Fruit fly (Drosophila melanogaster): ENCODE measurements around the gene Myo61F.

The Myo61F gene

dm6 chr3L:1368201-1368617 is 49.9 kb downstream of the Myo61F start (continued):
- TF ChIP-seq phol (tag; optimal IDR thresholded peaks at IDR 0.05): peak; percentile 72
- TF ChIP-seq ato (GFP tag; IDR thresholded peaks at IDR 0.05; ENCODE audit: partially characterized antibody): no peak
- TF ChIP-seq her (GFP tag; optimal IDR thresholded peaks at IDR 0.05): peak; percentile 47
- TF ChIP-seq CG7556 (GFP tag; optimal IDR thresholded peaks at IDR 0.05): peak; percentile 78
- peak; percentile 36 for TF ChIP-seq vfl (GFP tag; optimal IDR thresholded peaks at IDR 0.05)
- TF ChIP-seq CG14441 (GFP tag; IDR thresholded peaks at IDR 0.05): peak; percentile 88
- TF ChIP-seq Asciz (GFP tag; optimal IDR thresholded peaks at IDR 0.05): peak; percentile 33
- TF ChIP-seq H15 (GFP tag; IDR thresholded peaks at IDR 0.05): peak; percentile 83
- TF ChIP-seq ATbp (GFP tag; optimal IDR thresholded peaks at IDR 0.05): peak; percentile 60
- TF ChIP-seq Dp (GFP tag; optimal IDR thresholded peaks at IDR 0.05): no peak
- peak; percentile 58 for TF ChIP-seq CG17385 (GFP tag; optimal IDR thresholded peaks at IDR 0.05)
- TF ChIP-seq onecut (GFP tag; IDR thresholded peaks at IDR 0.05): peak; percentile 84
- peak; percentile 65 for TF ChIP-seq NFAT (GFP tag; IDR thresholded peaks at IDR 0.05)
- peak; percentile 72 for TF ChIP-seq Usf (GFP tag; optimal IDR thresholded peaks at IDR 0.05)
- peak; percentile 91 for TF ChIP-seq CG13624 (GFP tag; optimal IDR thresholded peaks at IDR 0.05)
- no peak for TF ChIP-seq tna (GFP tag; IDR thresholded peaks at IDR 0.05; ENCODE audit: partially characterized antibody)
- peak; percentile 24; the same call in 1 of the 2 replicates for TF ChIP-seq aop (GFP tag; IDR thresholded peaks at IDR 0.05)
- no peak for TF ChIP-seq CG15073 (GFP tag; optimal IDR thresholded peaks at IDR 0.05)
- no peak for TF ChIP-seq usp (GFP tag; optimal IDR thresholded peaks at IDR 0.05)
- TF ChIP-seq pzg (GFP tag; optimal IDR thresholded peaks at IDR 0.05): no peak
- peak; percentile 79 for TF ChIP-seq tgo (GFP tag; IDR thresholded peaks at IDR 0.05)
- TF ChIP-seq mld (GFP tag; IDR thresholded peaks at IDR 0.05; ENCODE audit: partially characterized antibody): no peak
- TF ChIP-seq Sox102F (GFP tag; optimal IDR thresholded peaks at IDR 0.05): peak; percentile 73
- peak; percentile 33 for TF ChIP-seq CG18764 (GFP tag; optimal IDR thresholded peaks at IDR 0.05)
- peak; percentile 66 for TF ChIP-seq da (GFP tag; optimal IDR thresholded peaks at IDR 0.05)
- peak; percentile 76 for TF ChIP-seq ind (GFP tag; optimal IDR thresholded peaks at IDR 0.05)
- no peak for TF ChIP-seq hb (GFP tag; IDR thresholded peaks at IDR 0.05; ENCODE audit: partially characterized antibody)
- peak; percentile 48 for TF ChIP-seq CG2875 (GFP tag; optimal IDR thresholded peaks at IDR 0.05)
- TF ChIP-seq bsh (GFP tag; optimal IDR thresholded peaks at IDR 0.05): peak in 1 of 2 experiments; percentile 78
- peak; percentile 51 for TF ChIP-seq CG10147 (GFP tag; optimal IDR thresholded peaks at IDR 0.05)
- peak; percentile 78 for TF ChIP-seq CG30431 (GFP tag; optimal IDR thresholded peaks at IDR 0.05)
- peak; percentile 20 for TF ChIP-seq CG7928 (GFP tag; optimal IDR thresholded peaks at IDR 0.05)
- TF ChIP-seq cas (GFP tag; IDR thresholded peaks at IDR 0.05): 0 out of 2 replicates have a peak, but pooled peaks have one; percentile 10
- TF ChIP-seq CG32532 (GFP tag; IDR thresholded peaks at IDR 0.05): peak; percentile 90
- TF ChIP-seq CG11456 (GFP tag; IDR thresholded peaks at IDR 0.05): peak; percentile 86
- TF ChIP-seq CG17359 (tag; optimal IDR thresholded peaks at IDR 0.05): peak; percentile 64
- TF ChIP-seq CG2116 (GFP tag; optimal IDR thresholded peaks at IDR 0.05): peak; percentile 17
- TF ChIP-seq gro (GFP tag; optimal IDR thresholded peaks at IDR 0.05): peak; percentile 35
- TF ChIP-seq fd3F (GFP tag; optimal IDR thresholded peaks at IDR 0.05): peak; percentile 62
- TF ChIP-seq CG1233 (GFP tag; optimal IDR thresholded peaks at IDR 0.05): peak; percentile 81
- TF ChIP-seq maf-S (GFP tag; optimal IDR thresholded peaks at IDR 0.05): peak; percentile 75
- TF ChIP-seq CG2199 (GFP tag; IDR thresholded peaks at IDR 0.05): peak; percentile 70; the same call in 2 of the 3 replicates
- TF ChIP-seq trem (tag; optimal IDR thresholded peaks at IDR 0.05): peak; percentile 38
- TF ChIP-seq abd-A (tag; optimal IDR thresholded peaks at IDR 0.05): peak; percentile 85
- TF ChIP-seq emc (GFP tag; optimal IDR thresholded peaks at IDR 0.05): peak; percentile 47
- peak; percentile 60 for TF ChIP-seq jing (GFP tag; optimal IDR thresholded peaks at IDR 0.05)
- no peak for TF ChIP-seq nom (GFP tag; optimal IDR thresholded peaks at IDR 0.05)
- peak; percentile 15 for TF ChIP-seq CG33557 (GFP tag; optimal IDR thresholded peaks at IDR 0.05)
- TF ChIP-seq HLH54F (GFP tag; optimal IDR thresholded peaks at IDR 0.05): peak; percentile 69
- TF ChIP-seq CG10979 (tag; optimal IDR thresholded peaks at IDR 0.05): peak; percentile 74

All from whole organism, embryonic.